Fruit fly (Drosophila melanogaster) whole organism, embryonic: ENCODE results near the gene CG12661.

Experiments used
- Adf1 ChIP-seq: fragments of 200-800 bp; sonication (Bioruptor generic); IDR thresholded peaks from 2 replicates; pipeline ENCODE4 v1.3.6; 2022; ENCODE audit warnings: missing biosample characterization, missing genetic modification characterization
- CG11504 ChIP-seq: fragments of 200-800 bp; sonication (Bioruptor generic); optimal IDR thresholded peaks from 3 replicates; lab custom pipeline; 2019; ENCODE audit warnings: missing biosample characterization, mild to moderate bottlenecking, missing genetic modification characterization, moderate library complexity
- CG11560 ChIP-seq: fragments of 200-800 bp; sonication (Bioruptor generic); IDR thresholded peaks from 3 replicates; pipeline ENCODE4 v1.3.6; 2022; ENCODE audit warnings: missing biosample characterization, missing genetic modification characterization
- CG12104 ChIP-seq: fragments of 200-800 bp; sonication (Bioruptor generic); optimal IDR thresholded peaks from 3 replicates; lab custom pipeline; 2016; ENCODE audit warnings: missing biosample characterization, missing genetic modification characterization
- CG14441 ChIP-seq: fragments of 200-800 bp; sonication (Bioruptor generic); IDR thresholded peaks from 2 replicates; pipeline ENCODE4 v1.3.6; 2022; ENCODE audit warnings: missing biosample characterization, missing genetic modification characterization
- CG14667 ChIP-seq: fragments of 200-800 bp; sonication (Bioruptor generic); IDR thresholded peaks from 2 replicates; pipeline ENCODE4 v1.3.6; 2022; ENCODE audit warnings: missing biosample characterization, missing genetic modification characterization
- CG1529 ChIP-seq: fragments of 200-800 bp; sonication (Bioruptor generic); optimal IDR thresholded peaks from 3 replicates; lab custom pipeline; 2018; ENCODE audit warnings: missing biosample characterization, missing genetic modification characterization
- CG15514 ChIP-seq: fragments of 200-800 bp; sonication (Bioruptor generic); optimal IDR thresholded peaks from 3 replicates; lab custom pipeline; 2017; ENCODE audit warnings: missing biosample characterization, missing genetic modification characterization, mild to moderate bottlenecking, moderate library complexity, missing genetic modification reagents
- CG1602 ChIP-seq: fragments of 200-800 bp; sonication (Bioruptor generic); optimal IDR thresholded peaks from 3 replicates; lab custom pipeline; 2016; ENCODE audit warnings: missing biosample characterization, missing genetic modification characterization
- CG17385 ChIP-seq: fragments of 200-800 bp; sonication (Bioruptor generic); optimal IDR thresholded peaks from 3 replicates; lab custom pipeline; 2018; ENCODE audit warnings: missing biosample characterization, mild to moderate bottlenecking, missing genetic modification characterization
- CG17829 ChIP-seq: fragments of 200-800 bp; optimal IDR thresholded peaks from 2 replicates; lab custom pipeline; 2019; ENCODE audit warnings: missing biosample characterization, mild to moderate bottlenecking, missing genetic modification characterization, moderate library complexity
- CG2116 ChIP-seq: fragments of 200-800 bp; sonication (Bioruptor generic); optimal IDR thresholded peaks from 3 replicates; lab custom pipeline; 2018; ENCODE audit warnings: missing biosample characterization, mild to moderate bottlenecking, missing genetic modification characterization
- CG2202 ChIP-seq: fragments of 200-800 bp; sonication (Bioruptor generic); optimal IDR thresholded peaks from 2 replicates; lab custom pipeline; 2018; ENCODE audit warnings: missing biosample characterization, mild to moderate bottlenecking, missing genetic modification characterization
- CG2712 ChIP-seq: fragments of 200-800 bp; optimal IDR thresholded peaks from 3 replicates; lab custom pipeline; 2019; ENCODE audit warnings: missing biosample characterization, mild to moderate bottlenecking, missing genetic modification characterization, moderate library complexity
- CG3065 ChIP-seq: fragments of 200-800 bp; sonication (Bioruptor generic); optimal IDR thresholded peaks from 2 replicates; lab custom pipeline; 2016; ENCODE audit warnings: missing biosample characterization, missing genetic modification characterization
- CG32532 ChIP-seq: fragments of 200-800 bp; sonication (Bioruptor generic); IDR thresholded peaks from 2 replicates; pipeline ENCODE4 v1.3.6; 2022; ENCODE audit warnings: missing biosample characterization, missing genetic modification characterization
- CG6272 ChIP-seq: fragments of 200-800 bp; sonication (Bioruptor generic); IDR thresholded peaks from 2 replicates; pipeline ENCODE4 v1.3.6; 2022; ENCODE audit warnings: missing biosample characterization, missing genetic modification characterization
- CG6791 ChIP-seq: fragments of 200-800 bp; sonication (Bioruptor generic); IDR thresholded peaks from 3 replicates; pipeline ENCODE4 v1.3.6; 2022; ENCODE audit warnings: missing biosample characterization, missing genetic modification characterization; ENCODE audit not compliant: partially characterized antibody
- CG6813 ChIP-seq: fragments of 200-800 bp; sonication (Bioruptor generic); optimal IDR thresholded peaks from 2 replicates; lab custom pipeline; 2017; ENCODE audit warnings: missing biosample characterization, missing genetic modification characterization, mild to moderate bottlenecking, moderate library complexity, missing genetic modification reagents
- CG6854 ChIP-seq: fragments of 200-800 bp; sonication (Bioruptor generic); optimal IDR thresholded peaks from 3 replicates; lab custom pipeline; 2017; ENCODE audit warnings: missing biosample characterization, mild to moderate bottlenecking, missing genetic modification characterization
- CoRest ChIP-seq: fragments of 200-800 bp; sonication (Bioruptor generic); optimal IDR thresholded peaks from 3 replicates; lab custom pipeline; 2018; ENCODE audit warnings: missing biosample characterization, mild to moderate bottlenecking, missing genetic modification characterization, moderate library complexity
- Dref ChIP-seq: fragments of 200-800 bp; sonication (Bioruptor generic); IDR thresholded peaks from 2 replicates; pipeline ENCODE4 v1.3.6; 2022; ENCODE audit warnings: missing biosample characterization, missing genetic modification characterization
- Drgx ChIP-seq: fragments of 200-800 bp; sonication (Bioruptor generic); IDR thresholded peaks from 2 replicates; pipeline ENCODE4 v1.3.6; 2022; ENCODE audit warnings: missing biosample characterization, missing genetic modification characterization
- Eip74EF ChIP-seq, 2 experiments: fragments of 200-800 bp in 1 of 2; fragments of >200 bp in 1 of 2; sonication (Bioruptor generic) in 1 of 2; optimal IDR thresholded peaks; 2 replicates each; lab custom pipeline; 2017 to 2019; ENCODE audit warnings: missing biosample characterization in 2 of 2, missing genetic modification characterization in 2 of 2, mild to moderate bottlenecking in 1 of 2, moderate library complexity in 1 of 2
- GATAe ChIP-seq: fragments of 200-800 bp; sonication (Bioruptor generic); conservative IDR thresholded peaks from 2 replicates; pipeline ENCODE4 v1.3.6; 2022; ENCODE audit warnings: missing biosample characterization, missing genetic modification characterization
- Hey ChIP-seq: fragments of 200-800 bp; sonication (Bioruptor generic); optimal IDR thresholded peaks from 3 replicates; lab custom pipeline; 2018; ENCODE audit warnings: missing biosample characterization, mild to moderate bottlenecking, missing genetic modification characterization
- Med ChIP-seq: fragments of 200-800 bp; sonication (Bioruptor generic); peaks from one replicate; lab custom pipeline; 2016; ENCODE audit warnings: missing biosample characterization, missing genetic modification characterization, mild to moderate bottlenecking, inconsistent platforms, moderate library complexity
- Myb ChIP-seq: fragments of 200-800 bp; sonication (Bioruptor generic); optimal IDR thresholded peaks from 2 replicates; lab custom pipeline; 2016; ENCODE audit warnings: missing biosample characterization, missing genetic modification characterization
- NfI ChIP-seq: fragments of 200-800 bp; sonication (Bioruptor generic); optimal IDR thresholded peaks from 3 replicates; lab custom pipeline; 2018; ENCODE audit warnings: missing biosample characterization, mild to moderate bottlenecking, missing genetic modification characterization, moderate library complexity
- Optix ChIP-seq: fragments of 200-800 bp; sonication (Bioruptor generic); IDR thresholded peaks from 3 replicates; pipeline ENCODE4 v1.3.6; 2022; ENCODE audit warnings: missing biosample characterization, missing genetic modification characterization
- Rfx ChIP-seq: fragments of 200-800 bp; sonication (Bioruptor generic); IDR thresholded peaks from 2 replicates; pipeline ENCODE4 v1.3.6; 2022; ENCODE audit warnings: missing biosample characterization, missing genetic modification characterization
- Scr ChIP-seq: fragments of 200-800 bp; sonication (Bioruptor generic); IDR thresholded peaks from 2 replicates; pipeline ENCODE4 v1.3.6; 2022; ENCODE audit warnings: missing biosample characterization, missing genetic modification characterization; ENCODE audit not compliant: partially characterized antibody
- ase ChIP-seq: fragments of 200-800 bp; sonication (Bioruptor generic); IDR thresholded peaks from 3 replicates; pipeline ENCODE4 v1.3.6; 2022; ENCODE audit warnings: missing biosample characterization, missing genetic modification characterization
- crp ChIP-seq, 2 experiments: fragments of 200-800 bp; sonication (Bioruptor generic); optimal IDR thresholded peaks; 2 replicates in 1 of 2; 3 replicates in 1 of 2; lab custom pipeline; 2017; ENCODE audit warnings: missing biosample characterization in 2 of 2, missing genetic modification characterization in 2 of 2, mild to moderate bottlenecking in 1 of 2, moderate library complexity in 1 of 2
- dati ChIP-seq: fragments of 200-800 bp; sonication (Bioruptor generic); IDR thresholded peaks from 2 replicates; pipeline ENCODE4 v1.3.6; 2022; ENCODE audit warnings: missing biosample characterization, missing genetic modification characterization
- dimm ChIP-seq: fragments of 200-800 bp; sonication (Bioruptor generic); IDR thresholded peaks from 2 replicates; pipeline ENCODE4 v1.3.6; 2022; ENCODE audit warnings: missing biosample characterization, missing genetic modification characterization
- ems ChIP-seq: fragments of 200-800 bp; sonication (Bioruptor generic); optimal IDR thresholded peaks from 3 replicates; lab custom pipeline; 2016; ENCODE audit warnings: missing biosample characterization, missing genetic modification characterization
- esg ChIP-seq: fragments of 200-800 bp; sonication (Bioruptor generic); conservative IDR thresholded peaks from 2 replicates; pipeline ENCODE4 v1.3.6; 2022; ENCODE audit warnings: missing biosample characterization, missing genetic modification characterization
- insv ChIP-seq, 2 experiments: fragments of 200-800 bp; sonication (Bioruptor generic); optimal IDR thresholded peaks; 3 replicates each; lab custom pipeline; 2016 to 2018; ENCODE audit warnings: missing biosample characterization in 2 of 2, missing genetic modification characterization in 2 of 2
- lbe ChIP-seq: fragments of 200-800 bp; sonication (Bioruptor generic); optimal IDR thresholded peaks from 2 replicates; lab custom pipeline; 2016; ENCODE audit warnings: missing biosample characterization, mild to moderate bottlenecking, missing genetic modification characterization
- pnt ChIP-seq: fragments of 200-800 bp; sonication (Bioruptor generic); optimal IDR thresholded peaks from 3 replicates; lab custom pipeline; 2016; ENCODE audit warnings: missing biosample characterization, missing genetic modification characterization
- psq ChIP-seq: fragments of 200-800 bp; sonication (Bioruptor generic); optimal IDR thresholded peaks from 2 replicates; lab custom pipeline; 2017; ENCODE audit warnings: missing biosample characterization, missing genetic modification characterization
- ranshi ChIP-seq: fragments of 200-800 bp; sonication (Bioruptor generic); IDR thresholded peaks from 2 replicates; pipeline ENCODE4 v1.3.6; 2022; ENCODE audit warnings: missing biosample characterization, missing genetic modification characterization
- row ChIP-seq: fragments of 200-800 bp; sonication (Bioruptor generic); IDR thresholded peaks from 3 replicates; pipeline ENCODE4 v1.3.6; 2022; ENCODE audit warnings: missing biosample characterization, missing genetic modification characterization
- sens ChIP-seq: fragments of 200-800 bp; sonication (Bioruptor generic); peaks from one replicate; lab custom pipeline; 2016; ENCODE audit warnings: missing biosample characterization, missing genetic modification characterization
- toy ChIP-seq: fragments of 200-800 bp; sonication (Bioruptor generic); IDR thresholded peaks from 2 replicates; pipeline ENCODE4 v1.3.6; 2022; ENCODE audit warnings: missing biosample characterization, missing genetic modification characterization
- twi ChIP-seq: fragments of 200-800 bp; optimal IDR thresholded peaks from 2 replicates; lab custom pipeline; 2019; ENCODE audit warnings: missing biosample characterization, mild to moderate bottlenecking, missing genetic modification characterization, moderate library complexity
- unc-4 ChIP-seq: fragments of 200-800 bp; sonication (Bioruptor generic); IDR thresholded peaks from 2 replicates; pipeline ENCODE4 v1.3.6; 2022; ENCODE audit warnings: missing biosample characterization, missing genetic modification characterization; ENCODE audit not compliant: partially characterized antibody
- zfh1 ChIP-seq: fragments of 200-800 bp; sonication (Bioruptor generic); IDR thresholded peaks from 3 replicates; pipeline ENCODE4 v1.3.6; 2022; ENCODE audit warnings: missing biosample characterization, missing genetic modification characterization
- zfh2 ChIP-seq: fragments of 200-800 bp; sonication (Bioruptor generic); optimal IDR thresholded peaks from 2 replicates; lab custom pipeline; 2016; ENCODE audit warnings: missing biosample characterization, missing genetic modification characterization

CG12661 gene

dm6 chrX:8900094-8900493, 23.4 kb downstream of the CG12661 start, which contains the start of gene Uros1 (continued):
- TF ChIP-seq CG17829 (tag; lab: Kevin White, UChicago), result peak; percentile 38
- TF ChIP-seq zfh2 (GFP tag; lab: Kevin White, UChicago), result peak; percentile 23
- peak; percentile 87 for TF ChIP-seq Med
- no peak for TF ChIP-seq CG3065 (GFP tag; lab: Kevin White, UChicago)
- TF ChIP-seq ase (GFP tag; lab: Robert Waterston, UW), result 0 out of 3 replicates have a peak, but pooled peaks have one; percentile 37
- TF ChIP-seq lbe (GFP tag; lab: Kevin White, UChicago), result peak; percentile 20
- TF ChIP-seq CG2712 (tag; lab: Kevin White, UChicago), result peak; percentile 32
- no peak for TF ChIP-seq CG6854 (GFP tag; lab: Kevin White, UChicago)
- TF ChIP-seq crp (GFP tag; optimal IDR thresholded peaks at IDR 0.05; lab: Kevin White, UChicago), result peak; percentile 66 to 93
- TF ChIP-seq CG2116 (GFP tag; lab: Kevin White, UChicago), result no peak
- peak in 1 of 2 experiments; percentile 35 for TF ChIP-seq insv (GFP tag; optimal IDR thresholded peaks at IDR 0.05; lab: Kevin White, UChicago)
- no peak for TF ChIP-seq GATAe (GFP tag; lab: Robert Waterston, UW)
- no peak for TF ChIP-seq CG6813
- TF ChIP-seq CG11560 (tag; lab: Robert Waterston, UW), result no peak
- no peak for TF ChIP-seq pnt (GFP tag; lab: Kevin White, UChicago)
- TF ChIP-seq toy (GFP tag; lab: Robert Waterston, UW), result 0 out of 2 replicates have a peak, but pooled peaks have one; percentile 20
- TF ChIP-seq Optix (GFP tag; lab: Robert Waterston, UW), result peak; percentile 50; the same call in 1 of the 3 replicates
- peak; percentile 46; the same call in 1 of the 2 replicates for TF ChIP-seq CG32532 (GFP tag; lab: Robert Waterston, UW)
- TF ChIP-seq NfI (GFP tag; lab: Kevin White, UChicago), result peak; percentile 4
- no peak for TF ChIP-seq Hey
- peak; percentile 60 for TF ChIP-seq CG14441 (GFP tag; lab: Robert Waterston, UW)
- TF ChIP-seq dati (GFP tag; lab: Robert Waterston, UW), result no peak
- peak; percentile 7; the same call in 1 of the 2 replicates for TF ChIP-seq esg
- no peak for TF ChIP-seq CG1602
- TF ChIP-seq zfh1, result peak; percentile 47; the same call in 1 of the 3 replicates
- peak; percentile 23; the same call in 1 of the 2 replicates for TF ChIP-seq Scr (GFP tag; lab: Robert Waterston, UW)
- TF ChIP-seq ems (GFP tag; lab: Kevin White, UChicago), result peak; percentile 24
- TF ChIP-seq twi (tag; lab: Kevin White, UChicago), result no peak
- TF ChIP-seq ranshi, result 0 out of 2 replicates have a peak, but pooled peaks have one; percentile 18
- TF ChIP-seq CG1529, result no peak
- TF ChIP-seq CG15514 (GFP tag; lab: Kevin White, UChicago), result peak; percentile 35
- TF ChIP-seq CG14667 (GFP tag; lab: Robert Waterston, UW), result 0 out of 2 replicates have a peak, but pooled peaks have one; percentile 10
- peak; percentile 41; the same call in 1 of the 2 replicates for TF ChIP-seq Drgx (GFP tag; lab: Robert Waterston, UW)
- peak; percentile 65 for TF ChIP-seq row (GFP tag; lab: Robert Waterston, UW)
- TF ChIP-seq Dref (GFP tag; lab: Robert Waterston, UW), result peak; percentile 38; the same call in 1 of the 2 replicates
- TF ChIP-seq CG11504 (tag; lab: Kevin White, UChicago), result peak; percentile 19
- peak; percentile 26; the same call in 1 of the 2 replicates for TF ChIP-seq unc-4 (GFP tag; lab: Robert Waterston, UW)
- TF ChIP-seq Rfx (GFP tag; lab: Robert Waterston, UW), result peak; percentile 55; the same call in 1 of the 2 replicates
- TF ChIP-seq dimm (GFP tag; lab: Robert Waterston, UW), result no peak
- TF ChIP-seq sens, result peak; percentile 85
- no peak for TF ChIP-seq CG2202
- TF ChIP-seq CG6791, result no peak
- TF ChIP-seq psq (GFP tag; lab: Kevin White, UChicago), result no peak
- TF ChIP-seq CG12104, result no peak
- TF ChIP-seq CG17385 (GFP tag; lab: Kevin White, UChicago), result no peak
- no peak for TF ChIP-seq Adf1 (GFP tag; lab: Robert Waterston, UW)
- TF ChIP-seq CG6272, result 0 out of 2 replicates have a peak, but pooled peaks have one; percentile 39
- TF ChIP-seq Eip74EF (GFP tag; optimal IDR thresholded peaks at IDR 0.05; lab: Kevin White, UChicago), result no peak
- peak; percentile 48 for TF ChIP-seq CoRest
- peak; percentile 39 for TF ChIP-seq Myb (GFP tag; lab: Kevin White, UChicago)
